Fruit fly (Drosophila melanogaster): Measurements from ENCODE around the gene SK.

SK gene

DNA sequence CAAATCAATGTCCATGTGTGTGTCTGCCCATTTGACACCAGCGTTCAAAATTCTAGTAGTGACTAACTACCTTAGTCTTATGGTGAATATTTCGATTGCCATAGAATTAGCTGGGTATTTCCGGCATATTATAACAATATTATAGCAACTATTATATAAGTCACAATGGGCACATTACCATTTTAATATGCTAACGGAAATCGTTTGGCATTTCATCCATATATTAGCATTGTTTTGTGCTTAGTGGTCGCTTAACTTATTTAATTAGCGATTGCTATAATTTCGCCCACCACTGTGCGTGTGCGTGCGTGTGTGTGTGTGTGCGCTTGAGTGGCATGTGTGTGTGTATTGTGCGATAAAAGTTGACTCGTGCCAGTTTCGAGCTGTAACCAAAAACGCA is 3.3 kb upstream of the SK start:
- TF ChIP-seq CG8478 (optimal IDR thresholded peaks at IDR 0.05) (no peak), CTCF (optimal IDR thresholded peaks at IDR 0.05) (no peak)

DNA sequence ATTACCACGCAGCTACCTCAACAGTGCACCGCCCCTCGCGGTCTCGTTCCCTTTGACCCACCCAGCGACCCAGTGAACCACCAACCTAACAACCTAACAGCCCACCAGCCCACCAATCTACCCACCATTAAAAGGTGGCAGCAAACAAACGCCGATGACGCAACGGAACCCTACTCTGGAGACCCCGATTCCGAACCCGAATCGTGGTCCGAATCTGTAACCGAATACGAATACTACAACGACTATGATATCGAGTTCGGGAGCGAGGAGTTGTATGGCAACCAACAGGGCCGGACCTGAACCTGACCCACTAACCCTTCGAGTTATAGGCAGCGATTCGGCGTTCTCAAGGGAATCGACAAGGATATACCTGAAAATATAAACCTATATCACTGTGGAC is 2.7 kb upstream of the SK start:
- TF ChIP-seq CTCF (optimal IDR thresholded peaks at IDR 0.05) (no peak), CG8478 (optimal IDR thresholded peaks at IDR 0.05) (no peak)

DNA sequence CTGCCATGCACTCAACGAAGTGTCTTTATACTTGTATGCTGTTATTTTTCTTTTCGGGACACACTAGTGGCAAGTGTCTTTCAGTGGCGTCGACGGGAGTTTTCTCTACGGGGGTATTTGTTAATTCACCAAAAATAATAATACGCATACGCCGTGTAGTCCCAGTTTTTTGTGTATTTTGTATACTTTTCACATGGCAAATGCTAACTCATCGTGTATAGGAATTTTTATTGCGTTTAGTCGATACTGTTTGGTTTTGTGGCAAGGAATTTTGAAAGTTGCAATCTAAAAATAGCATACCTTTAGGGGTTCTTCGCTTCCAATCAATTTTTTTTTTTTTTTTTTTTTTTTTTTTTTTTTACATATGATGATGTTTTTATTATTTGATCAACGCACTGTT is 1.6 kb upstream of the SK start:
- no peak for TF ChIP-seq CG8478 (optimal IDR thresholded peaks at IDR 0.05)
- TF ChIP-seq CTCF (optimal IDR thresholded peaks at IDR 0.05) = no peak

DNA sequence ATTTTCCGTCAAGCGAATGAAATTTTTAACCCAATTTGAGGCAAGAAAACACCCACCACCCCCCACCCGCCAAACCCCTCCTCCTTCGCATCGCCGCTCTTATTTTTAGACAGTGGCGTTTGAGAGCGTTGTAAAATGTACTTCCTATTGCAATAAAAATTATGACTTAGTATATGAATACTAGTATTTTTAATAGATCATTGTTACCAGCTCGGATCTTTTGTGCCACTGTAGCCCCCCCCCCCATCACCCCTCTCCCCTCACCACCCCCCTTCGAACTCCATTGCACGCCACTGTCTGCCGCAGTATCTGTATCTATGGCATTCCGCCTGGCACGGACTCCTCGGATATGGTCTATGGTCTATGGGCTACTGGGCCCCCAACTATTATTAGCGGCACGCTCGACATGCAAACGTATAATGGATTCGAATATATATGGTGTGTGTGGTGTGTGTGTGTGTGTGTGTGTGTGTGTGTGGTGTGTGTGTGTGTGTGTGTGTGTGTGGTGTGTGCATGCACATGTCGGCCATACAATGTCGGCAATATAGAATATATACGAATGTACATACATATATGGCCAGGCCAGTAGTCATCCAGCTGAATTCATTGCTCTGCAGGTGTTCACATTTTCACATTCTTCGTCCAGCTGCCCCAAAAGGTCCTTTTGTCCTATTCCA is 10.0 kb downstream of the SK start:
- TF ChIP-seq CG8478 (optimal IDR thresholded peaks at IDR 0.05) = no peak
- TF ChIP-seq CTCF (optimal IDR thresholded peaks at IDR 0.05) = no peak

DNA sequence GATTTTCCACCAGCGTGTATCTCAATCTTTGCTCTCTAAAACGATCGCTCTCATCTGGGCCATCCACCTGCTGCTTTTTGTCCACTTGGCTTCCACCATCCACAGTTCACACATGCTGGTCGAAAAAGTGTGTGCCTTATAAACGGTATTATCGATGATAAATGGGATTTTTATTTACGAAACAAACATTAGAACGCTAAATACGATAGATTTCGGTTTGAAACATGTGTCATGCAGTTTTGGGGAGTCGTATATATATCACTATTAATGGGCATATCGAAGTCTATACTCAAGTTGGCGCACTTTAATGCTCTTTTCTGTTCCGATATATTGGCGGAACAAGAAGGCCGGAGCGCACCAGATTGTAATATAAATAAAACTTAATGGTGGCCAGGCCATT is 17.0 kb downstream of the SK start:
- TF ChIP-seq CTCF (optimal IDR thresholded peaks at IDR 0.05) (no peak), CG8478 (optimal IDR thresholded peaks at IDR 0.05) (no peak)

DNA sequence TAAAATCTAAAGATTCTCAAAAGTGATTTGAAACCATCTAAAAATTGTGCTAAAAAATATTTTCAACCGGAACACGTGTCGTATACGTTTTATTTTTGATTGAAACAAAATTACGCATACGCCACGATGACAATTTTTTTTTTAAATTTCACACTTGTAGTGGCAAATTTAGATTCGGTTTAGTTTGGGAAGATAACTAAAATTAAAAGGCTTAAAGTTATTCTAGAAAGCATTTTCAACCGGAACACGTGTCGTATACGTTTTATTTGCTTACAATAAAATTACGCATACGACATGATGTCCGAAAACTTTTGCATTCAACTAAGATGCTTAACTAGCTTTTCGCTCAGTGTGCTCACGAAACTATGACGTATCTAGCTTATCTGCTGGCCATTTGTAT is 18.8 kb downstream of the SK start:
- TF ChIP-seq CG8478 (optimal IDR thresholded peaks at IDR 0.05) = no peak
- no peak for TF ChIP-seq CTCF (optimal IDR thresholded peaks at IDR 0.05)

dm6 chrX:5363116-5363515 is 23.1 kb downstream of the SK start:
- TF ChIP-seq CTCF (optimal IDR thresholded peaks at IDR 0.05) = no peak
- no peak for TF ChIP-seq CG8478 (optimal IDR thresholded peaks at IDR 0.05)

DNA sequence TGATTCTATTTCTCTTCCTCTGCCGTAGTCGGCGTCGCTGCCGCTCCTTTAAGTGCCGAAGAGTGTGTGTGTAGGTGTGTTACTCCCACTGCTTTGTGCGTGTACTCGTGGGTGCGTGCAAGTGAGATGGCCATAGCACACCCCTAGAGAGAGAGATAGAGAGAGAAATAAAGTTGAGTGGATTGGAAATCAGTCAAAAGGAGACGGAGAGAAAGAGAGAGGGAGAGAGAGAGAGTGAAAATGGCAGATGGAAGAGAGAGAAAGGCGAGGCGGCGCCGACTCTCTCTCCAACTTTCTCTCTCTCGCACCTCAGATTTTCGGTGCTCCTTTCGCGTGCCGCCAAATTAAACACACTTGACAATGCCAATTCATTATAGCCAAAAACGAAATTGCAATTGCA is 24.0 kb downstream of the SK start:
- no peak for TF ChIP-seq CG8478 (optimal IDR thresholded peaks at IDR 0.05)
- TF ChIP-seq CTCF (optimal IDR thresholded peaks at IDR 0.05) = no peak

DNA sequence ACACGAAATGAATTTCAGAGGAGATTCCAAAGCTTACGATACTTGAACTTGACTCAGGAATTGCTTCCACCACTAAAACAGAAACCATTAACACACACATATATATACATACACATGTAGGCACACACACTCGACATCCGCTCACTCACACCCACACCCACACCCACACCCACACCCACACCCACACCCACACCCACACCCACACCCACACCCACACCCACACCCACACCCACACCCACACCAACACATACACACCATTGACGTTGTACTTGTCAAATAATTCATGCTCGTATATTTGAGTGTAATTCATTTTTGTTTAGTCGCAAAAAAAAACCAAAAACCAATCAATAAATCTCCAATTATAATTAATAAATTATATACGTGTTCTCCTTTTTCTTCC is 42.5 kb downstream of the SK start:
- TF ChIP-seq CG8478 (optimal IDR thresholded peaks at IDR 0.05) = no peak
- no peak for TF ChIP-seq CTCF (optimal IDR thresholded peaks at IDR 0.05)

DNA sequence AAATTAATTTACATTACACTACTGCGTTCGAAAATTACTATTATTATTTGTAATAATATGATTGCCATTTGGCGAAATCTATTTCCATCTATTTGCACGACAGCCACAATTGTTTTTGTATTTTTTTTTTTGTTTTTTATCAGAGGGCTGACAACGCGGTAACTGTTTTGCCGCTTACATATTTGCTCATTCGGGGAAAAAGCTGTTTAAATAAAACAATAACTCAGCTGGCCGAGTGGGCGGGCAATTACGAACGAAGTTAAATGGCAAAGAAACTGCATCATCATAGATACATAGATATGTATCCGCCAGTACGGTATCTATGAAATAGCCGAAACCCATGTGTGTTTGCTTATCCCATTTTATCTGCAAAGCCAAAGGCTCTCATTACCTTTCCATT is 68.8 kb downstream of the SK start:
- no peak for TF ChIP-seq CTCF (optimal IDR thresholded peaks at IDR 0.05)
- TF ChIP-seq CG8478 (optimal IDR thresholded peaks at IDR 0.05) = no peak

DNA sequence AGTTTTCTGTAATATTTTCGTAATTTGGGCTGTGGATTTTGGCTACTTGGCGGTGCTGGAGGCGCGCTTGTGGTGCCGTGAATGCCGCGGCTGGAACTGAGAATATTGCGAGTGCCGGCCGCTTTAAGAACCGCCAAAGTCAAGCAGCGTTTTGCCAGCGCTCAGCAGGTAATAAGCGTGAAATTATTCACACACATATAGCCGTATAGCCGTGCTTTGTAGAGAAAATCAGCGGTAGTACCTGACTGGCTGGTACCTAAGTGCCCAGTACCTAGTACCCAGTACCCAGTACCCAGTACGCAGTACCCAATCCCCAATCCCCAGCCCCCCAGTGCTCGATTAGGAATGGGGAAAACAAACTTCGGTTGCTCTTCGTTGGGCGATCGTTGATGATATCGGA is 70.7 kb downstream of the SK start, which contains the start of gene NAAT1:
Gene NAAT1, minus strand, starts transcription at position 101 of the 400 bp plus-strand sequence.
- TF ChIP-seq CTCF (optimal IDR thresholded peaks at IDR 0.05) (no peak), CG8478 (optimal IDR thresholded peaks at IDR 0.05) (no peak)

dm6 chrX:5417836-5418554 is 78.0 kb downstream of the SK start:
- no peak for TF ChIP-seq CG8478 (optimal IDR thresholded peaks at IDR 0.05)
- TF ChIP-seq CTCF (optimal IDR thresholded peaks at IDR 0.05) = no peak

DNA sequence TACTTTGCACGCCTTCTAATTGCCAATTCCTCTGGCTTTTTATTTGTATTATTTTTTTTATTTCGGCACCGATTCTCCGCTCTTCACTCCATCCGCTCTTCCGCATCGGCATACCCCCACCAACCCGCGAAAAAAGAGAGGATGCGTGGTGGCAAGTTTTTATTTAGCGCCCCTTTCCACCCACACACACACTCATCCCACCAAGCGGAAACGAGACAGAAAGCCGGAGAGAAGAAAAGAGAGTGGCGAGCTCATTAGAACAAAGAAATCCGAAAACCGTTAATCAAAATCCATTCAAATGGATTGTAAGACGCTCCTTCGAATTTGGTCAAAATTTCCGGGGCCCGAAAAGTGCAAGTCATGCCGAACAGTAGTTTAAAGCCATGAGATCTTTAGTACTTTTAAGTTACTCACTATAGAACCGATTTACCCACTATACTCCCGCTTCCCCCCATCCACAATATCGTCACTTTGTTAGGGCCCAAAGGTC is 78.6 kb downstream of the SK start:
- TF ChIP-seq CG8478 (optimal IDR thresholded peaks at IDR 0.05) (no peak), CTCF (optimal IDR thresholded peaks at IDR 0.05) (no peak)

dm6 chrX:5419045-5419901 is 79.2 kb downstream of the SK start:
- TF ChIP-seq CG8478 (optimal IDR thresholded peaks at IDR 0.05) (no peak), CTCF (optimal IDR thresholded peaks at IDR 0.05) (no peak)

DNA sequence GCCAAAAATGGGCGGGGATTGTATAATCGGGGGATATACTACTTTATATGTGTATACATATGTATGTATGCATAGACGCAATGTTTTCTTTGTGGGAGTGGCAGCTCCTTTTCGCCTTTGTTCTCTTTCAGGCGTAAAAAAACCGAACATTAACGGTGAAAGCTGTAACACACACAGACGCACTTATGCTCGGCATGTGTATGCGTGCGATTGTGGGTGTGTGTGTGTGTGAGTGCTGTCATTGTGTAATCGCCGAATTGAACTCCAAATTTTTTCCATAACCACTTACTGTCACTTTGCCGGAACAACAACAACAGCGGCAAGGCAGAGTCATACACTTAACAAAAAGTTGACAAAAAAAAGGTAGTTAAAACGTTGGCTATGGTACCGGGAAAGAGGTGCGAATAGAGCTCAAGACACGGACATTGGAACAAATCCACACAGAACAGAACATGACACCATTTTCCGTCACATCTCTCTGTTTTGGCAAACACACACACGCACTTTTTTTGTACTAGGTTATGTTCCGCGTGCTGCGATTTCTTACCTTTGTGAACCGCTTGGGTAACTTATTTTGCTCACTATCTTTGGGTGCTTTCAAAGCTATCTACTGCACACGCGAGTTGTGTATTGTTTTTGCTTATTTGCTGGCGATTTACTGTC is 80.0 kb downstream of the SK start:
- TF ChIP-seq CTCF (optimal IDR thresholded peaks at IDR 0.05) (no peak), CG8478 (optimal IDR thresholded peaks at IDR 0.05) (no peak)

All from S2 (cell line).